Worm (Caenorhabditis elegans) whole organism, early embryonic: ENCODE results near the gene T25B9.3.

Source experiments
- B0310.2 ChIP-seq: sonication (generic microtip); optimal IDR thresholded peaks from 2 replicates; lab custom pipeline; 2016; ENCODE audit warnings: mild to moderate bottlenecking, missing genetic modification characterization, missing compliant biosample characterization
- F13C5.2 ChIP-seq: sonication (generic microtip); optimal IDR thresholded peaks from 2 replicates; lab custom pipeline; 2017; ENCODE audit warnings: mild to moderate bottlenecking, missing genetic modification characterization, inconsistent platforms, missing compliant biosample characterization
- aly-1 ChIP-seq: sonication (generic microtip); optimal IDR thresholded peaks from 2 replicates; lab custom pipeline; 2016; ENCODE audit warnings: missing genetic modification characterization, missing compliant biosample characterization
- ama-1 ChIP-seq: fragments of 150-350 bp; optimal IDR thresholded peaks from 2 replicates; lab custom pipeline; 2014
- ceh-13 ChIP-seq: fragments of 200-800 bp; sonication (Bioruptor generic); optimal IDR thresholded peaks from 2 replicates; lab custom pipeline; 2018; ENCODE audit warnings: mild to moderate bottlenecking, missing genetic modification characterization, missing compliant biosample characterization
- ceh-36 ChIP-seq: sonication (generic microtip); optimal IDR thresholded peaks from 2 replicates; lab custom pipeline; 2016; ENCODE audit warnings: missing genetic modification characterization, inconsistent platforms, missing compliant biosample characterization
- ets-7 ChIP-seq: sonication (generic microtip); optimal IDR thresholded peaks from 2 replicates; lab custom pipeline; 2016; ENCODE audit warnings: missing genotype, missing genetic modification characterization, missing compliant biosample characterization
- flt-1 ChIP-seq: fragments of 200-800 bp; sonication (Bioruptor generic); IDR thresholded peaks from 2 replicates; pipeline ENCODE4 v1.3.6; 2022; ENCODE audit warnings: missing genetic modification characterization, missing compliant biosample characterization
- hmbx-1 ChIP-seq: sonication (generic microtip); optimal IDR thresholded peaks from 2 replicates; lab custom pipeline; 2016; ENCODE audit warnings: mild to moderate bottlenecking, missing genetic modification characterization, missing compliant biosample characterization
- hmg-4 ChIP-seq: fragments of 200-800 bp; sonication (Bioruptor generic); optimal IDR thresholded peaks from 2 replicates; lab custom pipeline; 2018; ENCODE audit warnings: mild to moderate bottlenecking, missing genetic modification characterization, missing compliant biosample characterization
- hnd-1 ChIP-seq: sonication (generic microtip); optimal IDR thresholded peaks from 2 replicates; lab custom pipeline; 2016; ENCODE audit warnings: missing genetic modification characterization, missing compliant biosample characterization
- pes-1 ChIP-seq: fragments of 200-800 bp; sonication (Bioruptor generic); IDR thresholded peaks from 2 replicates; pipeline ENCODE4 v1.3.6; 2022; ENCODE audit warnings: missing genetic modification reagents, missing genetic modification characterization, missing compliant biosample characterization
- scrt-1 ChIP-seq: fragments of 200-800 bp; sonication (Bioruptor generic); IDR thresholded peaks from 2 replicates; pipeline ENCODE4 v1.3.6; 2022; ENCODE audit warnings: missing genetic modification characterization, missing compliant biosample characterization
- sea-1 ChIP-seq: fragments of 200-800 bp; sonication (Bioruptor generic); conservative IDR thresholded peaks from 2 replicates; pipeline ENCODE4 v1.3.6; 2022; ENCODE audit warnings: missing genetic modification characterization, missing compliant biosample characterization
- tbx-11 ChIP-seq: fragments of 200-800 bp; sonication (Bioruptor generic); IDR thresholded peaks from 2 replicates; pipeline ENCODE4 v1.3.6; 2022; ENCODE audit warnings: missing genetic modification characterization, missing compliant biosample characterization
- tbx-37 ChIP-seq: fragments of 200-800 bp; sonication (Bioruptor generic); conservative IDR thresholded peaks from 2 replicates; pipeline ENCODE4 v1.3.6; 2022; ENCODE audit warnings: missing genetic modification reagents, missing genetic modification characterization, missing compliant biosample characterization
- tra-4 ChIP-seq: sonication (generic microtip); optimal IDR thresholded peaks from 2 replicates; lab custom pipeline; 2017; ENCODE audit warnings: missing genetic modification characterization, missing compliant biosample characterization

T25B9.3 gene

ce11 chrIV:10744475-10744874 lies at the start of gene T25B9.3:
Gene T25B9.3, plus strand, starts transcription at chrIV:10744775.
- TF ChIP-seq hmg-4 (GFP tag; lab: Kevin White, UChicago) (no peak), ceh-13 (GFP tag; lab: Kevin White, UChicago) (no peak), pes-1 (GFP tag; lab: Robert Waterston, UW) (no peak), aly-1 (tag; lab: Kevin White, UChicago) (no peak)

ce11 chrIV:10695203-10695602 lies 49.4 kb upstream of the T25B9.3 start, which contains the start of gene R102.4:
Gene R102.4, minus strand, starts transcription at chrIV:10695303.
- TF ChIP-seq ceh-36 (tag; lab: Kevin White, UChicago) = no peak
- TF ChIP-seq sea-1 (GFP tag; lab: Robert Waterston, UW) = no peak
- TF ChIP-seq pes-1 (GFP tag; lab: Robert Waterston, UW) = no peak
- TF ChIP-seq scrt-1 (GFP tag; lab: Robert Waterston, UW) = no peak
- no peak for TF ChIP-seq B0310.2 (tag; lab: Kevin White, UChicago)
- no peak for TF ChIP-seq F13C5.2 (tag; lab: Kevin White, UChicago)
- TF ChIP-seq aly-1 (tag; lab: Kevin White, UChicago) = no peak
- no peak for TF ChIP-seq hnd-1 (tag; lab: Kevin White, UChicago)
- no peak for TF ChIP-seq flt-1 (GFP tag; lab: Robert Waterston, UW)

- TF ChIP-seq tbx-37 (GFP tag; lab: Robert Waterston, UW) (no peak), pes-1 (GFP tag; lab: Robert Waterston, UW) (no peak), ets-7 (tag; lab: Kevin White, UChicago) (no peak), B0310.2 (tag; lab: Kevin White, UChicago) (no peak), sea-1 (GFP tag; lab: Robert Waterston, UW) (no peak), scrt-1 (GFP tag; lab: Robert Waterston, UW) (no peak), hmbx-1 (tag; lab: Kevin White, UChicago) (no peak), aly-1 (tag; lab: Kevin White, UChicago) (no peak), tbx-11 (GFP tag; lab: Robert Waterston, UW) (no peak), tra-4 (tag; lab: Kevin White, UChicago) (no peak), hmg-4 (GFP tag; lab: Kevin White, UChicago) (no peak), ceh-36 (tag; lab: Kevin White, UChicago) (no peak), hnd-1 (tag; lab: Kevin White, UChicago) (no peak), ama-1 (no peak)
Observed at ce11 chrIV:10697022-10697979, 47.3 kb upstream of the T25B9.3 start, which contains the start of gene allo-1. Gene allo-1, minus strand, starts transcription at chrIV:10697072.

- no peak for TF ChIP-seq scrt-1 (GFP tag; lab: Robert Waterston, UW)
- TF ChIP-seq hmbx-1 (tag; lab: Kevin White, UChicago) = no peak
- TF ChIP-seq tra-4 (tag; lab: Kevin White, UChicago) = no peak
- no peak for TF ChIP-seq hmg-4 (GFP tag; lab: Kevin White, UChicago)
- no peak for TF ChIP-seq ceh-36 (tag; lab: Kevin White, UChicago)
- TF ChIP-seq tbx-11 (GFP tag; lab: Robert Waterston, UW) = no peak
- TF ChIP-seq aly-1 (tag; lab: Kevin White, UChicago) = no peak
- no peak for TF ChIP-seq ceh-13 (GFP tag; lab: Kevin White, UChicago)
- no peak for TF ChIP-seq tbx-37 (GFP tag; lab: Robert Waterston, UW)
- no peak for TF ChIP-seq ama-1
Observed at ce11 chrIV:10698486-10698885, 46.1 kb upstream of the T25B9.3 start.

- TF ChIP-seq hnd-1 (tag; lab: Kevin White, UChicago) = no peak
- TF ChIP-seq tbx-11 (GFP tag; lab: Robert Waterston, UW) = no peak
- no peak for TF ChIP-seq aly-1 (tag; lab: Kevin White, UChicago)
- no peak for TF ChIP-seq hmg-4 (GFP tag; lab: Kevin White, UChicago)
- no peak for TF ChIP-seq scrt-1 (GFP tag; lab: Robert Waterston, UW)
- TF ChIP-seq ama-1 = no peak
- no peak for TF ChIP-seq pes-1 (GFP tag; lab: Robert Waterston, UW)
- TF ChIP-seq sea-1 (GFP tag; lab: Robert Waterston, UW) = no peak
Observed at ce11 chrIV:10699000-10699399, 45.6 kb upstream of the T25B9.3 start.

ce11 chrIV:10699660-10700059 lies 44.9 kb upstream of the T25B9.3 start, which contains the start of gene R102.11:
Gene R102.11, minus strand, starts transcription at chrIV:10699760.
- TF ChIP-seq B0310.2 (tag; lab: Kevin White, UChicago) (no peak), sea-1 (GFP tag; lab: Robert Waterston, UW) (no peak), hmbx-1 (tag; lab: Kevin White, UChicago) (no peak), aly-1 (tag; lab: Kevin White, UChicago) (no peak), hmg-4 (GFP tag; lab: Kevin White, UChicago) (no peak), ets-7 (tag; lab: Kevin White, UChicago) (no peak), F13C5.2 (tag; lab: Kevin White, UChicago) (no peak), ama-1 (no peak)

ce11 chrIV:10701866-10702458 lies 42.6 kb upstream of the T25B9.3 start:
- TF ChIP-seq tbx-11 (GFP tag; lab: Robert Waterston, UW) (no peak), sea-1 (GFP tag; lab: Robert Waterston, UW) (no peak), ama-1 (no peak), scrt-1 (GFP tag; lab: Robert Waterston, UW) (no peak), flt-1 (GFP tag; lab: Robert Waterston, UW) (no peak), ceh-36 (tag; lab: Kevin White, UChicago) (no peak), hnd-1 (tag; lab: Kevin White, UChicago) (no peak), F13C5.2 (tag; lab: Kevin White, UChicago) (no peak), tbx-37 (GFP tag; lab: Robert Waterston, UW) (no peak), hmg-4 (GFP tag; lab: Kevin White, UChicago) (no peak), ceh-13 (GFP tag; lab: Kevin White, UChicago) (no peak)
